Worm (Caenorhabditis elegans): Measurements from ENCODE around the gene wsp-1.

- TF ChIP-seq nhr-237 (tag; optimal IDR thresholded peaks at IDR 0.05) = no peak
- no peak for TF ChIP-seq fos-1 (tag; optimal IDR thresholded peaks at IDR 0.05)
- TF ChIP-seq mdl-1 (tag; optimal IDR thresholded peaks at IDR 0.05) = peak in 1 of 2 experiments; percentile 71
- TF ChIP-seq C04F5.9 (tag; optimal IDR thresholded peaks at IDR 0.05) = no peak
- TF ChIP-seq vab-15 (tag; optimal IDR thresholded peaks at IDR 0.05) = no peak
- TF ChIP-seq C16A3.4 (tag; optimal IDR thresholded peaks at IDR 0.05) = peak; percentile 31
- TF ChIP-seq lin-15B (tag; optimal IDR thresholded peaks at IDR 0.05) = no peak
- TF ChIP-seq ces-1 (GFP tag; optimal IDR thresholded peaks at IDR 0.05) = no peak
- TF ChIP-seq ztf-11 (tag; optimal IDR thresholded peaks at IDR 0.05) = no peak
These were observed 52.5 kb downstream of the wsp-1 start for ce11 chrIV:8146283-8146682.
